Worm (Caenorhabditis elegans) whole organism, young adult: Measurements from ENCODE around the gene gcy-32.

Experiments used
- B0261.1 ChIP-seq: sonication (generic microtip); optimal IDR thresholded peaks from 2 replicates; lab custom pipeline; 2016; ENCODE audit warnings: mild to moderate bottlenecking, missing genetic modification characterization, moderate library complexity, missing compliant biosample characterization
- B0336.3 ChIP-seq: fragments of 200-800 bp; sonication (Bioruptor generic); IDR thresholded peaks from 2 replicates; pipeline ENCODE4 v1.3.6; 2022; ENCODE audit warnings: missing genetic modification characterization, missing compliant biosample characterization
- F10E7.11 ChIP-seq: sonication (generic microtip); optimal IDR thresholded peaks from 2 replicates; lab custom pipeline; 2017; ENCODE audit warnings: mild to moderate bottlenecking, missing genetic modification characterization, moderate library complexity, missing compliant biosample characterization
- F22D6.2 ChIP-seq: sonication (generic microtip); optimal IDR thresholded peaks from 2 replicates; lab custom pipeline; 2016; ENCODE audit warnings: mild to moderate bottlenecking, missing genetic modification characterization, missing compliant biosample characterization
- F52B5.7 ChIP-seq: sonication (generic microtip); optimal IDR thresholded peaks from 2 replicates; lab custom pipeline; 2016; ENCODE audit warnings: mild to moderate bottlenecking, missing genetic modification characterization, missing compliant biosample characterization
- K11D2.4 ChIP-seq: fragments of 200-800 bp; sonication (Bioruptor generic); IDR thresholded peaks from 2 replicates; pipeline ENCODE4 v1.3.6; 2022; ENCODE audit warnings: missing genetic modification reagents, missing genetic modification characterization, missing compliant biosample characterization
- K12H6.12 ChIP-seq: fragments of 200-800 bp; sonication (Bioruptor generic); optimal IDR thresholded peaks from 2 replicates; lab custom pipeline; 2018; ENCODE audit warnings: mild to moderate bottlenecking, missing genetic modification characterization, missing compliant biosample characterization
- Y53G8AR.9 ChIP-seq: fragments of 200-800 bp; sonication (Bioruptor generic); conservative IDR thresholded peaks from 2 replicates; pipeline ENCODE4 v1.3.6; 2022; ENCODE audit warnings: missing genetic modification reagents, missing genetic modification characterization, missing compliant biosample characterization
- Y67H2A.10 ChIP-seq: fragments of 200-800 bp; sonication (Bioruptor generic); conservative IDR thresholded peaks from 2 replicates; pipeline ENCODE4 v1.3.6; 2022; ENCODE audit warnings: missing genetic modification reagents, missing genetic modification characterization, missing compliant biosample characterization
- Y95B8A.8 ChIP-seq: fragments of 200-800 bp; sonication (Bioruptor generic); IDR thresholded peaks from 2 replicates; pipeline ENCODE4 v1.3.6; 2022; ENCODE audit warnings: missing genetic modification reagents, missing genetic modification characterization, missing compliant biosample characterization
- ama-1 ChIP-seq, 3 experiments: fragments of 150-350 bp in 1 of 3; sonication (generic microtip) in 2 of 3; optimal IDR thresholded peaks; 2 replicates each; lab custom pipeline; 2014 to 2018; ENCODE audit warnings: missing biosample characterization in 2 of 3, missing genetic modification characterization in 2 of 3, missing genetic modification reagents in 2 of 3
- aptf-2 ChIP-seq: fragments of 200-800 bp; sonication (Bioruptor generic); conservative IDR thresholded peaks from 2 replicates; pipeline ENCODE4 v1.3.6; 2022; ENCODE audit warnings: missing genetic modification reagents, missing genetic modification characterization, missing compliant biosample characterization
- atf-7 ChIP-seq: sonication (generic microtip); optimal IDR thresholded peaks from 2 replicates; lab custom pipeline; 2017; ENCODE audit warnings: mild to moderate bottlenecking, missing genetic modification characterization, missing compliant biosample characterization
- athp-1 ChIP-seq: sonication (generic microtip); optimal IDR thresholded peaks from 2 replicates; lab custom pipeline; 2017; ENCODE audit warnings: mild to moderate bottlenecking, missing genetic modification characterization, missing compliant biosample characterization
- attf-5 ChIP-seq: fragments of 200-800 bp; sonication (Bioruptor generic); optimal IDR thresholded peaks from 2 replicates; lab custom pipeline; 2018; ENCODE audit warnings: mild to moderate bottlenecking, missing genetic modification characterization, missing compliant biosample characterization
- ceh-100 ChIP-seq: fragments of 200-800 bp; sonication (Bioruptor generic); IDR thresholded peaks from 2 replicates; pipeline ENCODE4 v1.3.6; 2022; ENCODE audit warnings: missing genetic modification reagents, missing genetic modification characterization, missing compliant biosample characterization
- ceh-91 ChIP-seq: fragments of 200-800 bp; sonication (Bioruptor generic); IDR thresholded peaks from 2 replicates; pipeline ENCODE4 v1.3.6; 2022; ENCODE audit warnings: missing genetic modification reagents, missing genetic modification characterization, missing compliant biosample characterization
- chd-7 ChIP-seq: sonication (generic microtip); optimal IDR thresholded peaks from 2 replicates; lab custom pipeline; 2016; ENCODE audit warnings: mild to moderate bottlenecking, missing genetic modification characterization, moderate library complexity, missing compliant biosample characterization
- die-1 ChIP-seq: sonication (generic microtip); optimal IDR thresholded peaks from 2 replicates; lab custom pipeline; 2016; ENCODE audit warnings: missing genotype, mild to moderate bottlenecking, missing genetic modification characterization, missing compliant biosample characterization
- dox-1 ChIP-seq: fragments of 200-800 bp; sonication (Bioruptor generic); IDR thresholded peaks from 2 replicates; pipeline ENCODE4 v1.3.6; 2022; ENCODE audit warnings: missing genetic modification reagents, missing genetic modification characterization, missing compliant biosample characterization
- dpff-1 ChIP-seq: sonication (generic microtip); optimal IDR thresholded peaks from 2 replicates; lab custom pipeline; 2017; ENCODE audit warnings: mild to moderate bottlenecking, missing genetic modification characterization, missing compliant biosample characterization
- efl-1 ChIP-seq: fragments of 150-350 bp; optimal IDR thresholded peaks from 2 replicates; lab custom pipeline; 2014; ENCODE audit warnings: missing biosample characterization, missing genetic modification reagents, missing genetic modification characterization
- ekl-4 ChIP-seq: fragments of 200-800 bp; sonication (Bioruptor generic); IDR thresholded peaks from 2 replicates; pipeline ENCODE4 v1.3.6; 2022; ENCODE audit warnings: missing genetic modification reagents, missing genetic modification characterization, missing compliant biosample characterization
- gei-17 ChIP-seq: fragments of 200-800 bp; sonication (Bioruptor generic); optimal IDR thresholded peaks from 2 replicates; lab custom pipeline; 2018; ENCODE audit warnings: mild to moderate bottlenecking, missing genetic modification characterization, missing compliant biosample characterization
- hlh-26 ChIP-seq: fragments of 200-800 bp; sonication (Bioruptor generic); conservative IDR thresholded peaks from 2 replicates; pipeline ENCODE4 v1.3.6; 2022; ENCODE audit warnings: missing genetic modification reagents, missing genetic modification characterization, missing compliant biosample characterization
- let-526 ChIP-seq: fragments of 200-800 bp; sonication (Bioruptor generic); IDR thresholded peaks from 2 replicates; pipeline ENCODE4 v1.3.6; 2022; ENCODE audit warnings: missing genetic modification reagents, missing genetic modification characterization, missing compliant biosample characterization
- lin-35 ChIP-seq, 3 experiments: fragments of 150-350 bp in 2 of 3; sonication (generic microtip) in 1 of 3; optimal IDR thresholded peaks; 2 replicates each; lab custom pipeline; 2014 to 2018; ENCODE audit warnings: missing biosample characterization in 3 of 3, missing genetic modification characterization in 3 of 3, missing genetic modification reagents in 3 of 3
- lin-40 ChIP-seq: sonication (generic microtip); optimal IDR thresholded peaks from 2 replicates; lab custom pipeline; 2016; ENCODE audit warnings: missing genetic modification characterization, mild to moderate bottlenecking, missing compliant biosample characterization, missing genotype, missing genetic modification reagents
- madf-10 ChIP-seq: sonication (generic microtip); optimal IDR thresholded peaks from 2 replicates; lab custom pipeline; 2016; ENCODE audit warnings: mild to moderate bottlenecking, missing genetic modification characterization, missing compliant biosample characterization
- madf-3 ChIP-seq: fragments of 200-800 bp; sonication (Bioruptor generic); IDR thresholded peaks from 2 replicates; pipeline ENCODE4 v1.3.6; 2022; ENCODE audit warnings: missing genetic modification reagents, missing genetic modification characterization, missing compliant biosample characterization
- madf-6 ChIP-seq: fragments of 200-800 bp; sonication (Bioruptor generic); IDR thresholded peaks from 2 replicates; pipeline ENCODE4 v1.3.6; 2022; ENCODE audit warnings: missing genetic modification reagents, missing genetic modification characterization, missing compliant biosample characterization
- mel-28 ChIP-seq: sonication (generic microtip); optimal IDR thresholded peaks from 2 replicates; lab custom pipeline; 2016; ENCODE audit warnings: borderline replicate concordance, mild to moderate bottlenecking, missing genetic modification characterization, missing compliant biosample characterization
- mxl-1 ChIP-seq: sonication (generic microtip); optimal IDR thresholded peaks from 2 replicates; lab custom pipeline; 2016; ENCODE audit warnings: missing genetic modification characterization, missing compliant biosample characterization
- nfya-1 ChIP-seq: sonication (generic microtip); optimal IDR thresholded peaks from 2 replicates; lab custom pipeline; 2017; ENCODE audit warnings: antibody characterized with exemption, missing compliant biosample characterization, missing genetic modification characterization, borderline replicate concordance; ENCODE audit not compliant: insufficient read depth
- nhr-90 ChIP-seq: sonication (generic microtip); optimal IDR thresholded peaks from 2 replicates; lab custom pipeline; 2016; ENCODE audit warnings: missing genotype, mild to moderate bottlenecking, missing genetic modification characterization, missing compliant biosample characterization
- rcor-1 ChIP-seq: fragments of 200-800 bp; sonication (Bioruptor generic); IDR thresholded peaks from 2 replicates; pipeline ENCODE4 v1.3.6; 2022; ENCODE audit warnings: missing genetic modification reagents, missing genetic modification characterization, missing compliant biosample characterization
- rec-8 ChIP-seq, 2 experiments: sonication (generic microtip); optimal IDR thresholded peaks; 2 replicates each; lab custom pipeline; 2016; ENCODE audit warnings: mild to moderate bottlenecking in 2 of 2, missing genetic modification characterization in 2 of 2, missing genetic modification reagents in 2 of 2, missing genotype in 2 of 2, missing biosample characterization in 1 of 2, missing compliant biosample characterization in 1 of 2, moderate library complexity in 1 of 2
- repo-1 ChIP-seq: sonication (generic microtip); optimal IDR thresholded peaks from 2 replicates; lab custom pipeline; 2017; ENCODE audit warnings: mild to moderate bottlenecking, missing genetic modification characterization, missing compliant biosample characterization
- snpc-4 ChIP-seq, 5 experiments: fragments of 150-350 bp in 1 of 5; sonication (generic microtip) in 4 of 5; optimal IDR thresholded peaks; 2 replicates each; lab custom pipeline; 2014 to 2018; ENCODE audit warnings: missing genetic modification characterization in 5 of 5, missing biosample characterization in 3 of 5, antibody characterized with exemption in 2 of 5, mild to moderate bottlenecking in 2 of 5, missing compliant biosample characterization in 2 of 5, missing genotype in 2 of 5, moderate library complexity in 2 of 5, missing genetic modification reagents in 1 of 5
- zim-3 ChIP-seq: sonication (generic microtip); optimal IDR thresholded peaks from 2 replicates; lab custom pipeline; 2017; ENCODE audit warnings: mild to moderate bottlenecking, missing genetic modification characterization, moderate library complexity, missing compliant biosample characterization
- ztf-22 ChIP-seq: fragments of 200-800 bp; sonication (Bioruptor generic); optimal IDR thresholded peaks from 2 replicates; lab custom pipeline; 2018; ENCODE audit warnings: mild to moderate bottlenecking, missing genetic modification characterization, moderate library complexity, missing compliant biosample characterization
- ztf-28 ChIP-seq: fragments of 200-800 bp; sonication (Bioruptor generic); IDR thresholded peaks from 2 replicates; pipeline ENCODE4 v1.3.6; 2022; ENCODE audit warnings: missing genetic modification reagents, missing genetic modification characterization, missing compliant biosample characterization
- ztf-3 ChIP-seq: fragments of 200-800 bp; sonication (Bioruptor generic); optimal IDR thresholded peaks from 2 replicates; lab custom pipeline; 2018; ENCODE audit warnings: mild to moderate bottlenecking, missing genetic modification characterization, missing compliant biosample characterization

gcy-32 gene

DNA sequence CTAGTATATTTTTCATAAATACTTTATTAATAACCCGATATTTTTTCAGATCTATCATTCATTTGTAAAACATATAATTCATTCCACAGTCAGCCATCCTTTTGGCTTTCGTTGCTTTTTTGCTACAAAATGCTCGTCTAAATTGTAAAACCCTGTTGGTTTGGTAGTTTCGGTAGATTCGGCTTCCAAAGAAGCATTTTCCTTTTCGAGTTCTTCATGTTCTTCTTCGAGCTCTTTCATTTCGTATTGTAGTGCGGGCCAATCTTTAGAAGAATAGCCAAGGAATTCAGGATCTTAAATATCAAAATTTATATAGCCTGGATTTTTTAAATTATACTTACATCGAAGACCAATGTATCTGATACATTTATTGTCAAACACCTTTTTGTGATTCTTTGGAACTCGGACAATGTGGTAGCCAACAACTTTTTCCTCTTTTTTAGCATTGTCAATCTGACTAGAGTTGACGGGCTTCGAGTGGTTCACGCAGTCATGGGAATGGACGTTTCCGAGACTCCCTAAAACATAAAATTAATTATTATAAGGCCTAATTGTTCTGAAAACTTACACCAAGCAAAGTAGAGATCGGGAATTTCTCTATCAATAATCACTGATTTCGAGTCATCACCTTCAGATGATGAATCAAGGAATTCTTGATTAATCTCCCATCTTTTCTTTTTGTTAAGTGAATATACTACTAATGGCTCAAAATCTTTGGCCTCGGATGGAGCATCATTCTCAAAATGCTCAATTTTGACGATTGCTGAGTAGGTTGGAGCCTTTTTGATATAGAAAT, 7.0 kb downstream of the gcy-32 start (continued):
- TF ChIP-seq ztf-28 (GFP tag; lab: Robert Waterston, UW) (peak; percentile 33; the same call in 1 of the 2 replicates), mel-28 (tag; lab: Kevin White, UChicago) (no peak), K11D2.4 (GFP tag; lab: Robert Waterston, UW) (peak; percentile 45)
- TF ChIP-seq, all 124 proteins: peak for 17

- peak; percentile 47 for TF ChIP-seq ztf-3 (GFP tag; lab: Kevin White, UChicago)
- TF ChIP-seq efl-1 (GFP tag; lab: Kevin White, UChicago): no peak
- peak; percentile 68 for TF ChIP-seq attf-5 (GFP tag; lab: Kevin White, UChicago)
- TF ChIP-seq F10E7.11 (tag; lab: Kevin White, UChicago): peak; percentile 65
- no peak for TF ChIP-seq B0261.1
- peak; percentile 94 for TF ChIP-seq nhr-90 (tag; lab: Kevin White, UChicago)
- peak; percentile 16 for TF ChIP-seq zim-3 (tag; lab: Kevin White, UChicago)
- TF ChIP-seq ztf-22 (GFP tag; lab: Kevin White, UChicago): peak; percentile 76
- no peak for TF ChIP-seq ceh-91 (GFP tag; lab: Robert Waterston, UW)
- peak; percentile 84 for TF ChIP-seq let-526 (GFP tag; lab: Robert Waterston, UW)
- peak; percentile 55 for TF ChIP-seq K12H6.12 (tag; lab: Kevin White, UChicago)
- peak; percentile 35 for TF ChIP-seq die-1 (tag; lab: Kevin White, UChicago)
- TF ChIP-seq rcor-1 (GFP tag; lab: Robert Waterston, UW): peak; percentile 19; the same call in 1 of the 2 replicates
- peak; percentile 88 for TF ChIP-seq mel-28 (tag; lab: Kevin White, UChicago)
- peak; percentile 92 for TF ChIP-seq chd-7 (tag; lab: Kevin White, UChicago)
- peak; percentile 54; the same call in 1 of the 2 replicates for TF ChIP-seq ceh-100
- TF ChIP-seq Y95B8A.8 (GFP tag; lab: Robert Waterston, UW): peak; percentile 88
- peak; percentile 95 for TF ChIP-seq Y53G8AR.9 (GFP tag; lab: Robert Waterston, UW)
- TF ChIP-seq mxl-1: no peak
- peak; percentile 68 for TF ChIP-seq ekl-4
- peak; percentile 98 for TF ChIP-seq repo-1 (tag; lab: Kevin White, UChicago)
- no peak for TF ChIP-seq dpff-1 (tag; lab: Kevin White, UChicago)
- peak; percentile 92 for TF ChIP-seq F52B5.7
- TF ChIP-seq Y67H2A.10: peak; percentile 54; the same call in 1 of the 2 replicates
- TF ChIP-seq dox-1: peak; percentile 79
- no peak for TF ChIP-seq rec-8 (tag; optimal IDR thresholded peaks at IDR 0.05; lab: Kevin White, UChicago)
- peak; percentile 91 for TF ChIP-seq ama-1 (optimal IDR thresholded peaks at IDR 0.05; lab: Kevin White, UChicago)
- TF ChIP-seq ama-1 (GFP tag; optimal IDR thresholded peaks at IDR 0.05; lab: Kevin White, UChicago): no peak
- TF ChIP-seq nfya-1 (tag; lab: Kevin White, UChicago): no peak
- peak; percentile 96 for TF ChIP-seq B0336.3
- TF ChIP-seq athp-1 (tag; lab: Kevin White, UChicago): peak; percentile 67
- TF ChIP-seq atf-7 (tag; lab: Kevin White, UChicago): peak; percentile 90
- peak in 1 of 3 experiments; percentile 55 for TF ChIP-seq lin-35 (GFP tag; optimal IDR thresholded peaks at IDR 0.05; lab: Kevin White, UChicago)
- peak; percentile 76 for TF ChIP-seq gei-17 (GFP tag; lab: Kevin White, UChicago)
- peak; percentile 69 for TF ChIP-seq madf-3
- TF ChIP-seq hlh-26: no peak
- TF ChIP-seq madf-10 (tag; lab: Kevin White, UChicago): peak; percentile 64
- peak; percentile 22 for TF ChIP-seq lin-40 (tag; lab: Kevin White, UChicago)
- no peak; the same call in 1 of the 2 replicates for TF ChIP-seq madf-6
- peak; percentile 56 for TF ChIP-seq F22D6.2 (tag; lab: Kevin White, UChicago)
- TF ChIP-seq snpc-4 (GFP tag; optimal IDR thresholded peaks at IDR 0.05; lab: Kevin White, UChicago): no peak
- peak in 1 of 4 experiments; percentile 34 for TF ChIP-seq snpc-4 (tag; optimal IDR thresholded peaks at IDR 0.05; lab: Kevin White, UChicago)
- no peak for TF ChIP-seq aptf-2 (GFP tag; lab: Robert Waterston, UW)
These were observed 7.7 kb downstream of the gcy-32 start for ce11 chrV:13907557-13908104.
